Fruit fly (Drosophila melanogaster) whole organism: ENCODE data around the gene CG4592.

Source experiments
- EcR ChIP-seq, 2 experiments: fragments of >200 bp; optimal IDR thresholded peaks; 2 replicates each; lab custom pipeline; 2017; ENCODE audit warnings: missing biosample characterization in 2 of 2, missing genetic modification characterization in 2 of 2, missing genetic modification reagents in 2 of 2
- psq ChIP-seq: fragments of >200 bp; optimal IDR thresholded peaks from 2 replicates; lab custom pipeline; 2017
- usp ChIP-seq: fragments of >200 bp; optimal IDR thresholded peaks from 2 replicates; lab custom pipeline; 2017; ENCODE audit warnings: missing biosample characterization, missing genetic modification characterization, mixed read lengths

- TF ChIP-seq psq (lab: Kevin White, UChicago) (no peak), usp (no peak), EcR (GFP tag; optimal IDR thresholded peaks at IDR 0.05; lab: Kevin White, UChicago) (no peak)
Measured at dm6 chr2L:9894193-9894592, 27.2 kb upstream of the CG4592 start.
